Fruit fly (Drosophila melanogaster): ENCODE measurements around the gene CG13312.

CG13312 gene

dm6 chr3L:8767876-8768275, 39.1 kb downstream of the CG13312 start (continued):
- TF ChIP-seq CG3847 (GFP tag; IDR thresholded peaks at IDR 0.05) = peak; percentile 59
- peak in 1 of 2 experiments; percentile 11 for TF ChIP-seq chif (GFP tag; optimal IDR thresholded peaks at IDR 0.05)
- TF ChIP-seq Rfx (GFP tag; IDR thresholded peaks at IDR 0.05) = peak; percentile 71
- peak; percentile 66 for TF ChIP-seq Drgx (GFP tag; IDR thresholded peaks at IDR 0.05)
- TF ChIP-seq tio (GFP tag; optimal IDR thresholded peaks at IDR 0.05) = peak; percentile 37
- TF ChIP-seq gt (GFP tag; IDR thresholded peaks at IDR 0.05) = no peak
- no peak for TF ChIP-seq cas (GFP tag; IDR thresholded peaks at IDR 0.05)
- no peak for TF ChIP-seq MBD-R2 (GFP tag; IDR thresholded peaks at IDR 0.05)
- no peak for TF ChIP-seq oc (tag; optimal IDR thresholded peaks at IDR 0.05)
- TF ChIP-seq hb (GFP tag; IDR thresholded peaks at IDR 0.05; ENCODE audit: partially characterized antibody) = no peak
- TF ChIP-seq CG1602 (GFP tag; optimal IDR thresholded peaks at IDR 0.05) = no peak
- TF ChIP-seq GATAe (GFP tag; conservative IDR thresholded peaks at IDR 0.05) = 0 out of 2 replicates have a peak, but pooled peaks have one; percentile 27
- peak; percentile 12 for TF ChIP-seq phol (tag; optimal IDR thresholded peaks at IDR 0.05)
- peak; percentile 56 for TF ChIP-seq HmgZ (tag; optimal IDR thresholded peaks at IDR 0.05)
- no peak for TF ChIP-seq wdn (GFP tag; IDR thresholded peaks at IDR 0.05)
- TF ChIP-seq esg (GFP tag; conservative IDR thresholded peaks at IDR 0.05) = peak; percentile 40; the same call in 1 of the 2 replicates
- TF ChIP-seq CG12104 (GFP tag; optimal IDR thresholded peaks at IDR 0.05) = peak; percentile 16
- no peak for TF ChIP-seq CG7963 (GFP tag; IDR thresholded peaks at IDR 0.05; ENCODE audit: partially characterized antibody)
- no peak for TF ChIP-seq CG11085 (GFP tag; IDR thresholded peaks at IDR 0.05)
- no peak for TF ChIP-seq ac (GFP tag; optimal IDR thresholded peaks at IDR 0.05)
- TF ChIP-seq CG3407 (GFP tag; optimal IDR thresholded peaks at IDR 0.05) = no peak
- TF ChIP-seq CG9932 (GFP tag; IDR thresholded peaks at IDR 0.05) = peak; percentile 66
- no peak for TF ChIP-seq CG15601 (tag; optimal IDR thresholded peaks at IDR 0.05)
- peak; percentile 54 for TF ChIP-seq HHEX (GFP tag; optimal IDR thresholded peaks at IDR 0.05)
- no peak for TF ChIP-seq Stat92E (GFP tag; optimal IDR thresholded peaks at IDR 0.05)
- TF ChIP-seq CG6254 (GFP tag; optimal IDR thresholded peaks at IDR 0.05) = no peak
- peak; percentile 38; the same call in 1 of the 2 replicates for TF ChIP-seq CG14441 (GFP tag; IDR thresholded peaks at IDR 0.05)
- peak; percentile 39 for TF ChIP-seq Vsx1 (GFP tag; optimal IDR thresholded peaks at IDR 0.05)
- no peak for TF ChIP-seq CG31388 (GFP tag; optimal IDR thresholded peaks at IDR 0.05)
- peak; percentile 14 for TF ChIP-seq tin (GFP tag; optimal IDR thresholded peaks at IDR 0.05)
- TF ChIP-seq NC2β (GFP tag; optimal IDR thresholded peaks at IDR 0.05) = no peak
- TF ChIP-seq ind (GFP tag; optimal IDR thresholded peaks at IDR 0.05) = peak; percentile 37
- no peak for TF ChIP-seq inv (GFP tag; IDR thresholded peaks at IDR 0.05; ENCODE audit: partially characterized antibody)
- TF ChIP-seq CG12236 (GFP tag; optimal IDR thresholded peaks at IDR 0.05) = no peak
- no peak for TF ChIP-seq cad (GFP tag; optimal IDR thresholded peaks at IDR 0.05)
- TF ChIP-seq seq (GFP tag; IDR thresholded peaks at IDR 0.05) = no peak
- TF ChIP-seq D (optimal IDR thresholded peaks at IDR 0.05) = no peak
- no peak for TF ChIP-seq D (GFP tag; optimal IDR thresholded peaks at IDR 0.05)
- TF ChIP-seq Deaf1 (tag; optimal IDR thresholded peaks at IDR 0.05) = no peak
- no peak for TF ChIP-seq ftz-f1 (GFP tag; optimal IDR thresholded peaks at IDR 0.05)
- no peak for TF ChIP-seq CG17568 (GFP tag; optimal IDR thresholded peaks at IDR 0.05)
- peak; percentile 54 for TF ChIP-seq Xbp1 (GFP tag; optimal IDR thresholded peaks at IDR 0.05)
- no peak for TF ChIP-seq kni (GFP tag; optimal IDR thresholded peaks at IDR 0.05)
- no peak for TF ChIP-seq Tbp (GFP tag; optimal IDR thresholded peaks at IDR 0.05)
- TF ChIP-seq CG11398 (GFP tag; optimal IDR thresholded peaks at IDR 0.05) = no peak
- TF ChIP-seq CG7372 (GFP tag; IDR thresholded peaks at IDR 0.05) = 0 out of 2 replicates have a peak, but pooled peaks have one; percentile 10
- no peak for TF ChIP-seq Lpt (GFP tag; optimal IDR thresholded peaks at IDR 0.05)
- TF ChIP-seq crol (GFP tag; IDR thresholded peaks at IDR 0.05) = no peak
- no peak for TF ChIP-seq Ravus (GFP tag; IDR thresholded peaks at IDR 0.05)
- TF ChIP-seq CG12155 (GFP tag; optimal IDR thresholded peaks at IDR 0.05) = peak; percentile 23
- TF ChIP-seq stc (GFP tag; IDR thresholded peaks at IDR 0.05) = no peak
- no peak for TF ChIP-seq pb (GFP tag; optimal IDR thresholded peaks at IDR 0.05)
